Worm (Caenorhabditis elegans) whole organism, L4/young adult: ENCODE data around the gene got-1.2.

Experiments
- dao-5 ChIP-seq: sonication (generic microtip); optimal IDR thresholded peaks from 2 replicates; lab custom pipeline; 2016; ENCODE audit warnings: missing genotype, missing genetic modification characterization, moderate library complexity, missing compliant biosample characterization
- him-1 ChIP-seq: sonication (generic microtip); optimal IDR thresholded peaks from 2 replicates; lab custom pipeline; 2016; ENCODE audit warnings: missing genotype, missing genetic modification reagents, missing genetic modification characterization, missing compliant biosample characterization

- TF ChIP-seq him-1 (tag; lab: Kevin White, UChicago) (no peak), dao-5 (tag; lab: Kevin White, UChicago) (no peak)
These were observed 22.0 kb downstream of the got-1.2 start for ce11 chrX:16770919-16771318.
